Worm (Caenorhabditis elegans): Measurements from ENCODE around the gene F45H10.5.
A peak's percentile ranks its signal among the peaks of the same experiment; 100 is the strongest.

Gene F45H10.5

ce11 chrII:13460592-13461395, 40.9 kb upstream of the F45H10.5 start, which contains the start of gene pqn-27 (continued):
- TF ChIP-seq mdl-1 (tag; optimal IDR thresholded peaks at IDR 0.05) (peak in 1 of 2 experiments; percentile 61), ceh-28 (tag; optimal IDR thresholded peaks at IDR 0.05) (no peak), mxl-2 (GFP tag; conservative IDR thresholded peaks at IDR 0.05) (no peak), zag-1 (tag; optimal IDR thresholded peaks at IDR 0.05) (no peak), F26F4.8 (GFP tag; conservative IDR thresholded peaks at IDR 0.05) (no peak), ceh-62 (tag; optimal IDR thresholded peaks at IDR 0.05) (no peak), rbr-2 (tag; optimal IDR thresholded peaks at IDR 0.05) (peak; percentile 57), zfp-2 (tag; optimal IDR thresholded peaks at IDR 0.05) (no peak), lin-1 (GFP tag; IDR thresholded peaks at IDR 0.05) (peak; percentile 82), egl-27 (tag; optimal IDR thresholded peaks at IDR 0.05) (no peak), T20F7.1 (GFP tag; optimal IDR thresholded peaks at IDR 0.05) (no peak), nhr-25 (tag; optimal IDR thresholded peaks at IDR 0.05; ENCODE audit: borderline replicate concordance, insufficient read depth) (peak; percentile 13), nhr-48 (tag; optimal IDR thresholded peaks at IDR 0.05) (peak; percentile 72), nhr-237 (tag; optimal IDR thresholded peaks at IDR 0.05) (no peak), spr-3 (GFP tag; optimal IDR thresholded peaks at IDR 0.05) (peak; percentile 15), Y5F2A.4 (GFP tag; optimal IDR thresholded peaks at IDR 0.05) (no peak), fkh-10 (GFP tag; optimal IDR thresholded peaks at IDR 0.05) (no peak), cey-2 (tag; optimal IDR thresholded peaks at IDR 0.05; ENCODE audit: borderline replicate concordance, insufficient read depth) (peak; percentile 22), jun-1 (tag; optimal IDR thresholded peaks at IDR 0.05) (peak; percentile 1), zip-2 (tag; optimal IDR thresholded peaks at IDR 0.05) (peak; percentile 62), hlh-11 (tag; optimal IDR thresholded peaks at IDR 0.05) (peak; percentile 87), nhr-10 (tag; optimal IDR thresholded peaks at IDR 0.05) (no peak), ceh-82 (tag; optimal IDR thresholded peaks at IDR 0.05) (no peak), nhr-11 (tag; optimal IDR thresholded peaks at IDR 0.05) (peak; percentile 41), R02D3.7 (tag; optimal IDR thresholded peaks at IDR 0.05) (no peak), nhr-28 (tag; optimal IDR thresholded peaks at IDR 0.05) (peak; percentile 77), lin-29 (GFP tag; IDR thresholded peaks at IDR 0.05) (0 out of 2 replicates have a peak, but pooled peaks have one; percentile 9), pha-4 (GFP tag; IDR thresholded peaks at IDR 0.05) (peak; percentile 55; the same call in 1 of the 2 replicates), pha-4 (tag; optimal IDR thresholded peaks at IDR 0.05) (no peak), F49E8.2 (tag; optimal IDR thresholded peaks at IDR 0.05; ENCODE audit: borderline replicate concordance) (no peak), dmd-6 (GFP tag; IDR thresholded peaks at IDR 0.05) (peak; percentile 77), aha-1 (tag) (peak; percentile 91), mep-1 (tag; optimal IDR thresholded peaks at IDR 0.05) (peak; percentile 92), lin-13 (GFP tag; optimal IDR thresholded peaks at IDR 0.05) (peak; percentile 22), D1046.2 (GFP tag; IDR thresholded peaks at IDR 0.05) (no peak), lir-3 (tag; optimal IDR thresholded peaks at IDR 0.05) (no peak), mdt-29 (GFP tag; IDR thresholded peaks at IDR 0.05) (peak; percentile 33; the same call in 1 of the 2 replicates), dve-1 (tag; optimal IDR thresholded peaks at IDR 0.05; ENCODE audit: insufficient read depth) (peak; percentile 81), ceh-32 (tag; optimal IDR thresholded peaks at IDR 0.05; ENCODE audit: poor library complexity) (no peak), fos-1 (tag; optimal IDR thresholded peaks at IDR 0.05) (no peak), T26A8.4 (GFP tag; IDR thresholded peaks at IDR 0.05) (peak; percentile 96), mes-2 (tag; optimal IDR thresholded peaks at IDR 0.05; ENCODE audit: poor library complexity, severe bottlenecking) (peak; percentile 70), madf-5 (GFP tag; IDR thresholded peaks at IDR 0.05) (no peak), Y105C5A.15 (GFP tag; IDR thresholded peaks at IDR 0.05) (no peak), ama-1 (optimal IDR thresholded peaks at IDR 0.05) (peak; percentile 97), mxl-3 (GFP tag; optimal IDR thresholded peaks at IDR 0.05) (peak; percentile 72), F44E2.7 (GFP tag; IDR thresholded peaks at IDR 0.05) (no peak), nhr-111 (GFP tag; optimal IDR thresholded peaks at IDR 0.05) (peak; percentile 53), nhr-6 (tag; optimal IDR thresholded peaks at IDR 0.05) (peak; percentile 73), spr-1 (tag; optimal IDR thresholded peaks at IDR 0.05) (peak; percentile 51)
